Worm (Caenorhabditis elegans): ENCODE results near the gene srz-83.

- TF ChIP-seq T22C8.4 (GFP tag; IDR thresholded peaks at IDR 0.05) (no peak), ref-1 (GFP tag; conservative IDR thresholded peaks at IDR 0.05) (no peak), ztf-23 (GFP tag; IDR thresholded peaks at IDR 0.05) (no peak), med-1 (GFP tag; optimal IDR thresholded peaks at IDR 0.05; ENCODE audit: insufficient read depth) (no peak), tab-1 (GFP tag; IDR thresholded peaks at IDR 0.05) (no peak)
These were observed 27.9 kb downstream of the srz-83 start, which contains the start of gene M57.1 for ce11 chrIV:3532167-3532566.

Data from whole organism, midembryonic.